Fruit fly (Drosophila melanogaster) whole organism, embryonic: ENCODE results near the gene CG5850.

Experiments used
- Antp ChIP-seq: fragments of 200-800 bp; sonication (Bioruptor generic); optimal IDR thresholded peaks from 3 replicates; lab custom pipeline; 2016; ENCODE audit warnings: missing biosample characterization, missing genetic modification characterization
- CG10209 ChIP-seq: fragments of 200-800 bp; sonication (Bioruptor generic); optimal IDR thresholded peaks from 3 replicates; lab custom pipeline; 2017; ENCODE audit warnings: missing biosample characterization, mild to moderate bottlenecking, missing genetic modification characterization, missing genetic modification reagents
- CG14050 ChIP-seq: fragments of 200-800 bp; sonication (Bioruptor generic); IDR thresholded peaks from 3 replicates; pipeline ENCODE4 v1.3.6; 2022; ENCODE audit warnings: missing biosample characterization, missing genetic modification characterization
- CG14667 ChIP-seq: fragments of 200-800 bp; sonication (Bioruptor generic); IDR thresholded peaks from 2 replicates; pipeline ENCODE4 v1.3.6; 2022; ENCODE audit warnings: missing biosample characterization, missing genetic modification characterization
- CG15011 ChIP-seq: fragments of 200-800 bp; sonication (Bioruptor generic); optimal IDR thresholded peaks from 3 replicates; lab custom pipeline; 2018; ENCODE audit warnings: missing biosample characterization, mild to moderate bottlenecking, missing genetic modification characterization
- CG15601 ChIP-seq: fragments of 200-800 bp; sonication (Bioruptor generic); optimal IDR thresholded peaks from 3 replicates; lab custom pipeline; 2019; ENCODE audit warnings: missing biosample characterization, mild to moderate bottlenecking, missing genetic modification characterization, moderate library complexity
- CG1647 ChIP-seq: fragments of 200-800 bp; sonication (Bioruptor generic); optimal IDR thresholded peaks from 3 replicates; lab custom pipeline; 2016; ENCODE audit warnings: missing biosample characterization, missing genetic modification characterization
- CG17385 ChIP-seq: fragments of 200-800 bp; sonication (Bioruptor generic); optimal IDR thresholded peaks from 3 replicates; lab custom pipeline; 2018; ENCODE audit warnings: missing biosample characterization, mild to moderate bottlenecking, missing genetic modification characterization
- CG17912 ChIP-seq: fragments of 200-800 bp; sonication (Bioruptor generic); optimal IDR thresholded peaks from 2 replicates; lab custom pipeline; 2018; ENCODE audit warnings: missing biosample characterization, mild to moderate bottlenecking, missing genetic modification characterization
- CG18599 ChIP-seq: fragments of 200-800 bp; sonication (Bioruptor generic); optimal IDR thresholded peaks from 3 replicates; lab custom pipeline; 2017; ENCODE audit warnings: missing biosample characterization, missing genetic modification characterization, mild to moderate bottlenecking, moderate library complexity, missing genetic modification reagents
- CG2712 ChIP-seq: fragments of 200-800 bp; optimal IDR thresholded peaks from 3 replicates; lab custom pipeline; 2019; ENCODE audit warnings: missing biosample characterization, mild to moderate bottlenecking, missing genetic modification characterization, moderate library complexity
- CG30403 ChIP-seq: fragments of 200-800 bp; sonication (Bioruptor generic); optimal IDR thresholded peaks from 3 replicates; lab custom pipeline; 2016; ENCODE audit warnings: missing biosample characterization, missing genetic modification characterization
- CG3065 ChIP-seq: fragments of 200-800 bp; sonication (Bioruptor generic); optimal IDR thresholded peaks from 2 replicates; lab custom pipeline; 2016; ENCODE audit warnings: missing biosample characterization, missing genetic modification characterization
- CG34376 ChIP-seq: fragments of 200-800 bp; sonication (Bioruptor generic); optimal IDR thresholded peaks from 2 replicates; lab custom pipeline; 2018; ENCODE audit warnings: missing biosample characterization, mild to moderate bottlenecking, missing genetic modification characterization
- CG34422 ChIP-seq: fragments of 200-800 bp; sonication (Bioruptor generic); IDR thresholded peaks from 3 replicates; pipeline ENCODE4 v1.3.6; 2022; ENCODE audit warnings: missing biosample characterization, missing genetic modification characterization
- CG7372 ChIP-seq: fragments of 200-800 bp; sonication (Bioruptor generic); IDR thresholded peaks from 2 replicates; pipeline ENCODE4 v1.3.6; 2022; ENCODE audit warnings: missing biosample characterization, missing genetic modification characterization
- CG7786 ChIP-seq: fragments of 200-800 bp; sonication (Bioruptor generic); optimal IDR thresholded peaks from 2 replicates; lab custom pipeline; 2016; ENCODE audit warnings: missing biosample characterization, missing genetic modification characterization
- CG8089 ChIP-seq: fragments of 200-800 bp; sonication (Bioruptor generic); optimal IDR thresholded peaks from 3 replicates; lab custom pipeline; 2016; ENCODE audit warnings: missing biosample characterization, missing genetic modification characterization
- CG9797 ChIP-seq: fragments of 200-800 bp; sonication (Bioruptor generic); optimal IDR thresholded peaks from 3 replicates; lab custom pipeline; 2018; ENCODE audit warnings: missing biosample characterization, mild to moderate bottlenecking, missing genetic modification characterization
- CG9932 ChIP-seq: fragments of 200-800 bp; sonication (Bioruptor generic); IDR thresholded peaks from 2 replicates; pipeline ENCODE4 v1.3.6; 2022; ENCODE audit warnings: missing biosample characterization, missing genetic modification characterization
- Ets97D ChIP-seq: fragments of 200-800 bp; sonication (Bioruptor generic); optimal IDR thresholded peaks from 3 replicates; lab custom pipeline; 2016; ENCODE audit warnings: missing biosample characterization, missing genetic modification characterization
- H15 ChIP-seq: fragments of 200-800 bp; sonication (Bioruptor generic); IDR thresholded peaks from 3 replicates; pipeline ENCODE4 v1.3.6; 2022; ENCODE audit warnings: missing biosample characterization, missing genetic modification characterization
- Hr78 ChIP-seq, 2 experiments: fragments of 200-800 bp in 1 of 2; fragments of >200 bp in 1 of 2; sonication (Bioruptor generic) in 1 of 2; optimal IDR thresholded peaks; 2 replicates each; lab custom pipeline; 2017 to 2019; ENCODE audit warnings: missing biosample characterization in 2 of 2, missing genetic modification characterization in 2 of 2, mild to moderate bottlenecking in 1 of 2, moderate library complexity in 1 of 2
- Jarid2 ChIP-seq: fragments of 200-800 bp; sonication (Bioruptor generic); optimal IDR thresholded peaks from 3 replicates; lab custom pipeline; 2017; ENCODE audit warnings: mild to moderate bottlenecking, missing biosample characterization, missing genetic modification reagents, missing genetic modification characterization
- MBD-R2 ChIP-seq: fragments of 200-800 bp; sonication (Bioruptor generic); IDR thresholded peaks from 2 replicates; pipeline ENCODE4 v1.3.6; 2022; ENCODE audit warnings: missing biosample characterization, missing genetic modification characterization
- Pdp1 ChIP-seq, 2 experiments: fragments of 200-800 bp; sonication (Bioruptor generic); optimal IDR thresholded peaks; 3 replicates each; lab custom pipeline; 2016; ENCODE audit warnings: missing biosample characterization in 2 of 2, missing genetic modification characterization in 2 of 2, mild to moderate bottlenecking in 1 of 2, moderate library complexity in 1 of 2
- Ravus ChIP-seq: fragments of 200-800 bp; sonication (Bioruptor generic); IDR thresholded peaks from 2 replicates; pipeline ENCODE4 v1.3.6; 2022; ENCODE audit warnings: missing biosample characterization, missing genetic modification characterization
- Scr ChIP-seq: fragments of 200-800 bp; sonication (Bioruptor generic); IDR thresholded peaks from 2 replicates; pipeline ENCODE4 v1.3.6; 2022; ENCODE audit warnings: missing biosample characterization, missing genetic modification characterization; ENCODE audit not compliant: partially characterized antibody
- TFAM ChIP-seq: fragments of 200-800 bp; sonication (Bioruptor generic); optimal IDR thresholded peaks from 2 replicates; lab custom pipeline; 2017; ENCODE audit warnings: missing biosample characterization, missing genetic modification characterization, inconsistent platforms
- Tbp ChIP-seq: fragments of >200 bp; optimal IDR thresholded peaks from 2 replicates; lab custom pipeline; 2018; ENCODE audit warnings: missing biosample characterization, missing genetic modification characterization
- amos ChIP-seq: fragments of 200-800 bp; sonication (Bioruptor generic); IDR thresholded peaks from 2 replicates; pipeline ENCODE4 v1.3.6; 2022; ENCODE audit warnings: missing biosample characterization, missing genetic modification characterization; ENCODE audit not compliant: partially characterized antibody
- ase ChIP-seq: fragments of 200-800 bp; sonication (Bioruptor generic); IDR thresholded peaks from 3 replicates; pipeline ENCODE4 v1.3.6; 2022; ENCODE audit warnings: missing biosample characterization, missing genetic modification characterization
- ash1 ChIP-seq: fragments of 200-800 bp; sonication (Bioruptor generic); optimal IDR thresholded peaks from 2 replicates; lab custom pipeline; 2018; ENCODE audit warnings: missing biosample characterization, mild to moderate bottlenecking, missing genetic modification characterization
- az2 ChIP-seq: fragments of 200-800 bp; sonication (Bioruptor generic); optimal IDR thresholded peaks from 3 replicates; lab custom pipeline; 2016; ENCODE audit warnings: missing biosample characterization, missing genetic modification characterization
- btn ChIP-seq: fragments of 200-800 bp; sonication (Bioruptor generic); optimal IDR thresholded peaks from 2 replicates; lab custom pipeline; 2016; ENCODE audit warnings: missing biosample characterization, missing genetic modification characterization
- dysf ChIP-seq: fragments of 200-800 bp; sonication (Bioruptor generic); IDR thresholded peaks from 3 replicates; pipeline ENCODE4 v1.3.6; 2022; ENCODE audit warnings: missing biosample characterization, missing genetic modification characterization
- emc ChIP-seq: fragments of 200-800 bp; sonication (Bioruptor generic); optimal IDR thresholded peaks from 2 replicates; lab custom pipeline; 2016; ENCODE audit warnings: missing biosample characterization, missing genetic modification characterization
- eve ChIP-seq, 2 experiments: fragments of >200 bp; optimal IDR thresholded peaks; 2 replicates each; lab custom pipeline; 2017; ENCODE audit warnings: missing biosample characterization in 2 of 2, missing genetic modification characterization in 2 of 2
- ewg ChIP-seq: fragments of 200-800 bp; sonication (Bioruptor generic); optimal IDR thresholded peaks from 3 replicates; lab custom pipeline; 2017; ENCODE audit warnings: mild to moderate bottlenecking, missing biosample characterization, missing genetic modification reagents, missing genetic modification characterization
- jing ChIP-seq: fragments of 200-800 bp; sonication (Bioruptor generic); optimal IDR thresholded peaks from 2 replicates; lab custom pipeline; 2018; ENCODE audit warnings: missing biosample characterization, mild to moderate bottlenecking, missing genetic modification characterization
- knrl ChIP-seq: fragments of 200-800 bp; sonication (Bioruptor generic); IDR thresholded peaks from 3 replicates; pipeline ENCODE4 v1.3.6; 2022; ENCODE audit warnings: missing biosample characterization, missing genetic modification characterization; ENCODE audit not compliant: partially characterized antibody
- maf-S ChIP-seq: fragments of 200-800 bp; sonication (Bioruptor generic); optimal IDR thresholded peaks from 2 replicates; lab custom pipeline; 2016; ENCODE audit warnings: missing biosample characterization, missing genetic modification characterization
- mirr ChIP-seq: fragments of 200-800 bp; sonication (Bioruptor generic); optimal IDR thresholded peaks from 3 replicates; lab custom pipeline; 2018; ENCODE audit warnings: missing biosample characterization, mild to moderate bottlenecking, missing genetic modification characterization
- nerfin-1 ChIP-seq: fragments of 200-800 bp; sonication (Bioruptor generic); optimal IDR thresholded peaks from 3 replicates; lab custom pipeline; 2019; ENCODE audit warnings: missing biosample characterization, mild to moderate bottlenecking, missing genetic modification characterization, moderate library complexity
- nerfin-2 ChIP-seq: fragments of 200-800 bp; sonication (Bioruptor generic); IDR thresholded peaks from 2 replicates; pipeline ENCODE4 v1.3.6; 2022; ENCODE audit warnings: missing biosample characterization, missing genetic modification characterization; ENCODE audit not compliant: partially characterized antibody
- onecut ChIP-seq: fragments of 200-800 bp; sonication (Bioruptor generic); IDR thresholded peaks from 2 replicates; pipeline ENCODE4 v1.3.6; 2022; ENCODE audit warnings: missing biosample characterization, missing genetic modification characterization
- peb ChIP-seq: fragments of 200-800 bp; sonication (Bioruptor generic); IDR thresholded peaks from 2 replicates; pipeline ENCODE4 v1.3.6; 2022; ENCODE audit warnings: missing biosample characterization, missing genetic modification characterization
- pho ChIP-seq: fragments of 200-800 bp; sonication (Bioruptor generic); optimal IDR thresholded peaks from 2 replicates; lab custom pipeline; 2016; ENCODE audit warnings: missing biosample characterization, missing genetic modification characterization
- tio ChIP-seq: fragments of 200-800 bp; sonication (Bioruptor generic); optimal IDR thresholded peaks from 2 replicates; lab custom pipeline; 2017; ENCODE audit warnings: missing biosample characterization, missing genetic modification characterization, inconsistent platforms

CG5850 gene

dm6 chr2L:9966983-9967737 lies 3.4 kb upstream of the CG5850 start, which contains the start of the genes Dref and RpL13 (continued):
- TF ChIP-seq CG9797, result peak; percentile 65
- TF ChIP-seq MBD-R2 (GFP tag; lab: Robert Waterston, UW), result peak; percentile 69
- TF ChIP-seq pho (GFP tag; lab: Kevin White, UChicago), result peak; percentile 89
- TF ChIP-seq Pdp1 (GFP tag; optimal IDR thresholded peaks at IDR 0.05; lab: Kevin White, UChicago), result peak; percentile 79 to 99
- TF ChIP-seq CG30403, result peak; percentile 80
- peak; percentile 73 for TF ChIP-seq CG8089 (GFP tag; lab: Kevin White, UChicago)
- peak; percentile 98 for TF ChIP-seq mirr (GFP tag; lab: Kevin White, UChicago)
- no peak for TF ChIP-seq Ravus
- TF ChIP-seq CG18599 (GFP tag; lab: Kevin White, UChicago), result peak; percentile 92
- TF ChIP-seq Scr, result peak; percentile 85
- TF ChIP-seq CG15011, result peak; percentile 90
- TF ChIP-seq ewg (GFP tag; lab: Kevin White, UChicago), result peak; percentile 75
- TF ChIP-seq btn (GFP tag; lab: Kevin White, UChicago), result peak; percentile 73
- TF ChIP-seq CG17385 (GFP tag; lab: Kevin White, UChicago), result peak; percentile 92
- peak; percentile 73; the same call in 2 of the 3 replicates for TF ChIP-seq ase (GFP tag; lab: Robert Waterston, UW)
- TF ChIP-seq ash1 (GFP tag; lab: Kevin White, UChicago), result peak; percentile 95
- peak; percentile 77; the same call in 2 of the 3 replicates for TF ChIP-seq CG34422 (GFP tag; lab: Robert Waterston, UW)
- no peak for TF ChIP-seq tio (GFP tag; lab: Kevin White, UChicago)
- peak; percentile 51 for TF ChIP-seq CG3065 (GFP tag; lab: Kevin White, UChicago)
- TF ChIP-seq CG2712 (tag; lab: Kevin White, UChicago), result peak; percentile 85
- peak; percentile 81 for TF ChIP-seq CG7786 (GFP tag; lab: Kevin White, UChicago)
- no peak for TF ChIP-seq eve (GFP tag; optimal IDR thresholded peaks at IDR 0.05; lab: Kevin White, UChicago)
- TF ChIP-seq Hr78 (GFP tag; optimal IDR thresholded peaks at IDR 0.05; lab: Kevin White, UChicago), result peak in 1 of 2 experiments; percentile 47
- TF ChIP-seq Antp, result peak; percentile 85
- no peak for TF ChIP-seq Tbp (GFP tag; lab: Kevin White, UChicago)
- TF ChIP-seq CG14050, result peak; percentile 69
- no peak for TF ChIP-seq Jarid2 (GFP tag; lab: Kevin White, UChicago)
- TF ChIP-seq Ets97D (GFP tag; lab: Kevin White, UChicago), result peak; percentile 99
- TF ChIP-seq nerfin-2, result peak; percentile 83
- peak; percentile 81 for TF ChIP-seq knrl (GFP tag; lab: Robert Waterston, UW)
- TF ChIP-seq CG9932, result peak; percentile 73
- TF ChIP-seq CG14667 (GFP tag; lab: Robert Waterston, UW), result peak; percentile 16; the same call in 1 of the 2 replicates
- peak; percentile 78 for TF ChIP-seq maf-S
- peak; percentile 90 for TF ChIP-seq CG15601
- peak; percentile 96 for TF ChIP-seq CG17912 (GFP tag; lab: Kevin White, UChicago)
- peak; percentile 99 for TF ChIP-seq CG34376 (GFP tag; lab: Kevin White, UChicago)
- peak; percentile 93 for TF ChIP-seq onecut (GFP tag; lab: Robert Waterston, UW)
- TF ChIP-seq nerfin-1 (tag; lab: Kevin White, UChicago), result peak; percentile 84
- TF ChIP-seq az2 (GFP tag; lab: Kevin White, UChicago), result peak; percentile 66
- TF ChIP-seq jing (GFP tag; lab: Kevin White, UChicago), result no peak
- peak; percentile 50; the same call in 1 of the 2 replicates for TF ChIP-seq peb (GFP tag; lab: Robert Waterston, UW)
- peak; percentile 88 for TF ChIP-seq CG10209 (GFP tag; lab: Kevin White, UChicago)
- TF ChIP-seq H15, result peak; percentile 64; the same call in 2 of the 3 replicates
- peak; percentile 73; the same call in 2 of the 3 replicates for TF ChIP-seq dysf (GFP tag; lab: Robert Waterston, UW)
- peak; percentile 41 for TF ChIP-seq TFAM (GFP tag; lab: Kevin White, UChicago)
- peak; percentile 79 for TF ChIP-seq emc (GFP tag; lab: Kevin White, UChicago)
- TF ChIP-seq CG7372 (GFP tag; lab: Robert Waterston, UW), result peak; percentile 60
- peak; percentile 72 for TF ChIP-seq amos (GFP tag; lab: Robert Waterston, UW)
- TF ChIP-seq CG1647, result peak; percentile 66
